Worm (Caenorhabditis elegans) whole organism, L4 larva: Measurements from ENCODE around the gene sulp-7.

Experiments
- ceh-82 ChIP-seq: sonication (generic microtip); optimal IDR thresholded peaks from 2 replicates; lab custom pipeline; 2017; ENCODE audit warnings: missing biosample characterization, missing genetic modification characterization
- lin-15B ChIP-seq: fragments of 150-350 bp; sonication (generic microtip); optimal IDR thresholded peaks from 3 replicates; lab custom pipeline; 2014; ENCODE audit warnings: missing biosample characterization, missing genetic modification characterization
- mdl-1 ChIP-seq, 2 experiments: fragments of 150-350 bp in 1 of 2; sonication (generic microtip) in 1 of 2; optimal IDR thresholded peaks; 2 replicates each; lab custom pipeline; 2014 to 2017; ENCODE audit warnings: missing biosample characterization in 2 of 2, missing genetic modification characterization in 2 of 2
- nhr-11 ChIP-seq: fragments of 150-350 bp; optimal IDR thresholded peaks from 2 replicates; lab custom pipeline; 2014; ENCODE audit warnings: missing biosample characterization, missing genetic modification characterization

DNA sequence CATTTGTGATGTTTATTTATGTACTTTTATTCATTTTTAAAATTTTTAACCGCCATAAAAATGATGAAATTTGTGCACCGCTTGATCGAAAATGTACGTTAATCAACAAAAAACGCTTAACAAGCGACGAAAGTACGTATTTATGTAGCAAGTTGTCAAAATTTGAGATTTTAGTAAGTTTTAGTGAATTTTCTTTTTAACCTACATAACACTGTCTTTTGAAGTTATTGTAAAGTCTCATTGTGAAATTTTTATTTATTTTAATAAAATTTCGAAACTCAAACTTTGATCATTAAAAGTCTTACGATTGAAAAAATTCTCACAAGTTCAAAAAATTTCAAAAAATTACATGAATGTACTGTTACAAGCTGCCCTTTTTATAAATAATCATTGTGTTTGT lies 16.9 kb downstream of the sulp-7 start:
- TF ChIP-seq mdl-1 (tag; optimal IDR thresholded peaks at IDR 0.05; lab: Kevin White, UChicago) (no peak), ceh-82 (tag; lab: Kevin White, UChicago) (no peak), lin-15B (no peak), nhr-11 (tag; lab: Kevin White, UChicago) (no peak)
